Worm (Caenorhabditis elegans): ENCODE data around the gene cwp-5.
A peak's percentile ranks its signal among the peaks of the same experiment; 100 is the strongest.

cwp-5 gene

ce11 chrX:13144975-13145618 lies 44.7 kb downstream of the cwp-5 start:
- no peak for TF ChIP-seq F49E8.2 (tag; optimal IDR thresholded peaks at IDR 0.05; ENCODE audit: insufficient read depth)
- TF ChIP-seq nfyb-1 (GFP tag; IDR thresholded peaks at IDR 0.05) = peak; percentile 94
- peak; percentile 93 for TF ChIP-seq K12H6.12 (tag; optimal IDR thresholded peaks at IDR 0.05)
- peak; percentile 50 for TF ChIP-seq ztf-22 (GFP tag; optimal IDR thresholded peaks at IDR 0.05)
- TF ChIP-seq lin-40 (tag; optimal IDR thresholded peaks at IDR 0.05) = peak; percentile 97
- no peak for TF ChIP-seq T26A5.8 (tag; optimal IDR thresholded peaks at IDR 0.05)
- TF ChIP-seq pbrm-1 (GFP tag; IDR thresholded peaks at IDR 0.05) = peak; percentile 87
- TF ChIP-seq Y79H2A.3 (GFP tag; conservative IDR thresholded peaks at IDR 0.05) = no peak
- peak; percentile 94 for TF ChIP-seq atf-7 (tag; optimal IDR thresholded peaks at IDR 0.05)
- peak; percentile 30 for TF ChIP-seq F57A8.1 (GFP tag; optimal IDR thresholded peaks at IDR 0.05)
- TF ChIP-seq rec-8 (tag; optimal IDR thresholded peaks at IDR 0.05) = no peak
- peak; percentile 95 for TF ChIP-seq ets-4 (GFP tag; optimal IDR thresholded peaks at IDR 0.05)
- TF ChIP-seq hsf-1 (GFP tag; IDR thresholded peaks at IDR 0.05) = peak; percentile 45; the same call in 1 of the 2 replicates
- no peak for TF ChIP-seq hlh-26 (GFP tag; conservative IDR thresholded peaks at IDR 0.05)
- TF ChIP-seq let-607 (tag; optimal IDR thresholded peaks at IDR 0.05) = peak; percentile 53 to 90
- TF ChIP-seq F37B4.10 (GFP tag; IDR thresholded peaks at IDR 0.05) = no peak
- TF ChIP-seq ceh-27 (GFP tag; optimal IDR thresholded peaks at IDR 0.05) = peak; percentile 94
- TF ChIP-seq nfya-1 (tag; optimal IDR thresholded peaks at IDR 0.05; ENCODE audit: borderline replicate concordance, insufficient read depth) = no peak
- TF ChIP-seq hlh-12 (tag; optimal IDR thresholded peaks at IDR 0.05) = no peak
- no peak; the same call in none of the 2 replicates for TF ChIP-seq egl-18 (GFP tag; IDR thresholded peaks at IDR 0.05)
- TF ChIP-seq T07F8.4 (tag; optimal IDR thresholded peaks at IDR 0.05) = peak; percentile 45
- no peak for TF ChIP-seq unc-130 (GFP tag; optimal IDR thresholded peaks at IDR 0.05)
- TF ChIP-seq dpl-1 (GFP tag; optimal IDR thresholded peaks at IDR 0.05) = no peak
- peak; percentile 27 for TF ChIP-seq B0261.1 (tag; optimal IDR thresholded peaks at IDR 0.05)
- peak; percentile 99 for TF ChIP-seq zfh-2 (GFP tag; conservative IDR thresholded peaks at IDR 0.05)
- TF ChIP-seq ZK185.1 (tag; optimal IDR thresholded peaks at IDR 0.05; ENCODE audit: poor library complexity, severe bottlenecking) = peak; percentile 76
- TF ChIP-seq tbp1 (GFP tag; optimal IDR thresholded peaks at IDR 0.05) = peak; percentile 69
- no peak for TF ChIP-seq madf-6 (GFP tag; IDR thresholded peaks at IDR 0.05)
- peak; percentile 90 for TF ChIP-seq gei-17 (GFP tag; optimal IDR thresholded peaks at IDR 0.05)
- no peak for TF ChIP-seq F39B2.1 (GFP tag; IDR thresholded peaks at IDR 0.05)
- peak; percentile 89 for TF ChIP-seq hmg-1.2 (GFP tag; IDR thresholded peaks at IDR 0.05)
- TF ChIP-seq B0035.1 (tag; optimal IDR thresholded peaks at IDR 0.05) = peak; percentile 53
- TF ChIP-seq egrh-3 (GFP tag; IDR thresholded peaks at IDR 0.05) = peak; percentile 88
- no peak for TF ChIP-seq hmg-20 (GFP tag; IDR thresholded peaks at IDR 0.05)
- TF ChIP-seq nhr-80 (tag; optimal IDR thresholded peaks at IDR 0.05) = peak; percentile 94
- TF ChIP-seq F22D6.2 (tag; optimal IDR thresholded peaks at IDR 0.05) = peak; percentile 71
- TF ChIP-seq F33H1.4 (GFP tag; IDR thresholded peaks at IDR 0.05) = no peak
- no peak for TF ChIP-seq madf-8 (GFP tag; conservative IDR thresholded peaks at IDR 0.05)
- TF ChIP-seq repo-1 (tag; optimal IDR thresholded peaks at IDR 0.05) = peak; percentile 61
- 0 out of 2 replicates have a peak, but pooled peaks have one; percentile 43 for TF ChIP-seq cebp-2 (GFP tag; IDR thresholded peaks at IDR 0.05)
- no peak for TF ChIP-seq fkh-3 (tag; optimal IDR thresholded peaks at IDR 0.05)
- TF ChIP-seq B0336.3 (GFP tag; IDR thresholded peaks at IDR 0.05) = peak; percentile 94
- peak; percentile 76 for TF ChIP-seq lin-26 (GFP tag; IDR thresholded peaks at IDR 0.05)
- no peak for TF ChIP-seq tbx-9 (tag; optimal IDR thresholded peaks at IDR 0.05; ENCODE audit: borderline replicate concordance)
- TF ChIP-seq ztf-28 (GFP tag; IDR thresholded peaks at IDR 0.05) = no peak
- TF ChIP-seq snpc-3.4 (tag; optimal IDR thresholded peaks at IDR 0.05) = no peak
- TF ChIP-seq akir-1 (GFP tag; optimal IDR thresholded peaks at IDR 0.05) = no peak

Measured in whole organism, young adult.